Fruit fly (Drosophila melanogaster) whole organism, embryonic: ENCODE results near the gene T48.

Source experiments
- Bdp1 ChIP-seq: fragments of 200-800 bp; sonication (Bioruptor generic); optimal IDR thresholded peaks from 3 replicates; lab custom pipeline; 2016; ENCODE audit warnings: missing biosample characterization, missing genetic modification characterization
- Bgb ChIP-seq: fragments of 200-800 bp; sonication (Bioruptor generic); IDR thresholded peaks from 2 replicates; pipeline ENCODE4 v1.3.6; 2022; ENCODE audit warnings: missing biosample characterization, missing genetic modification characterization; ENCODE audit not compliant: partially characterized antibody
- CG10959 ChIP-seq: fragments of 200-800 bp; sonication (Bioruptor generic); IDR thresholded peaks from 2 replicates; pipeline ENCODE4 v1.3.6; 2022; ENCODE audit warnings: missing biosample characterization, missing genetic modification characterization
- CG11696 ChIP-seq: fragments of 200-800 bp; sonication (Bioruptor generic); IDR thresholded peaks from 2 replicates; pipeline ENCODE4 v1.3.6; 2022; ENCODE audit warnings: missing biosample characterization, missing genetic modification characterization
- CG12391 ChIP-seq: fragments of 200-800 bp; sonication (Bioruptor generic); optimal IDR thresholded peaks from 3 replicates; lab custom pipeline; 2018; ENCODE audit warnings: missing biosample characterization, mild to moderate bottlenecking, missing genetic modification characterization, moderate library complexity
- CG12659 ChIP-seq: fragments of 200-800 bp; sonication (Bioruptor generic); optimal IDR thresholded peaks from 3 replicates; lab custom pipeline; 2017; ENCODE audit warnings: mild to moderate bottlenecking, missing biosample characterization, missing genetic modification reagents, missing genetic modification characterization
- CG14710 ChIP-seq: fragments of 200-800 bp; sonication (Bioruptor generic); optimal IDR thresholded peaks from 3 replicates; lab custom pipeline; 2019; ENCODE audit warnings: missing biosample characterization, mild to moderate bottlenecking, missing genetic modification characterization, moderate library complexity
- CG15601 ChIP-seq: fragments of 200-800 bp; sonication (Bioruptor generic); optimal IDR thresholded peaks from 3 replicates; lab custom pipeline; 2019; ENCODE audit warnings: missing biosample characterization, mild to moderate bottlenecking, missing genetic modification characterization, moderate library complexity
- CG1602 ChIP-seq: fragments of 200-800 bp; sonication (Bioruptor generic); optimal IDR thresholded peaks from 3 replicates; lab custom pipeline; 2016; ENCODE audit warnings: missing biosample characterization, missing genetic modification characterization
- CG16813 ChIP-seq: fragments of 200-800 bp; sonication (Bioruptor generic); IDR thresholded peaks from 3 replicates; pipeline ENCODE4 v1.3.6; 2022; ENCODE audit warnings: missing biosample characterization, missing genetic modification characterization; ENCODE audit not compliant: partially characterized antibody
- CG17328 ChIP-seq: fragments of 200-800 bp; sonication (Bioruptor generic); IDR thresholded peaks from 2 replicates; pipeline ENCODE4 v1.3.6; 2022; ENCODE audit warnings: missing biosample characterization, missing genetic modification characterization
- CG32772 ChIP-seq: fragments of 200-800 bp; sonication (Bioruptor generic); IDR thresholded peaks from 2 replicates; pipeline ENCODE4 v1.3.6; 2022; ENCODE audit warnings: missing biosample characterization, missing genetic modification characterization
- CG33557 ChIP-seq: fragments of 200-800 bp; sonication (Bioruptor generic); optimal IDR thresholded peaks from 2 replicates; lab custom pipeline; 2019; ENCODE audit warnings: missing biosample characterization, mild to moderate bottlenecking, missing genetic modification characterization, moderate library complexity
- CG6254 ChIP-seq: fragments of 200-800 bp; sonication (Bioruptor generic); optimal IDR thresholded peaks from 3 replicates; lab custom pipeline; 2017; ENCODE audit warnings: mild to moderate bottlenecking, missing biosample characterization, missing genetic modification reagents, missing genetic modification characterization
- CG7556 ChIP-seq: fragments of 200-800 bp; sonication (Bioruptor generic); optimal IDR thresholded peaks from 2 replicates; lab custom pipeline; 2017; ENCODE audit warnings: missing biosample characterization, mild to moderate bottlenecking, missing genetic modification characterization
- CG7987 ChIP-seq: fragments of 200-800 bp; sonication (Bioruptor generic); optimal IDR thresholded peaks from 2 replicates; lab custom pipeline; 2018; ENCODE audit warnings: missing biosample characterization, mild to moderate bottlenecking, missing genetic modification characterization, moderate library complexity
- CG8281 ChIP-seq: fragments of 200-800 bp; sonication (Bioruptor generic); optimal IDR thresholded peaks from 2 replicates; lab custom pipeline; 2018; ENCODE audit warnings: missing biosample characterization, mild to moderate bottlenecking, missing genetic modification characterization, moderate library complexity
- CG8388 ChIP-seq: fragments of 200-800 bp; sonication (Bioruptor generic); optimal IDR thresholded peaks from 2 replicates; lab custom pipeline; 2019; ENCODE audit warnings: missing biosample characterization, mild to moderate bottlenecking, missing genetic modification characterization, moderate library complexity
- D ChIP-seq, 2 experiments: fragments of 200-800 bp in 1 of 2; fragments of >200 bp in 1 of 2; sonication (Bioruptor generic) in 1 of 2; optimal IDR thresholded peaks; 2 replicates in 1 of 2; 3 replicates in 1 of 2; lab custom pipeline; 2017; ENCODE audit warnings: mild to moderate bottlenecking in 1 of 2, missing biosample characterization in 1 of 2, missing genetic modification characterization in 1 of 2, missing genetic modification reagents in 1 of 2
- Dll ChIP-seq: fragments of 200-800 bp; sonication (Bioruptor generic); IDR thresholded peaks from 4 replicates; pipeline ENCODE4 v1.3.6; 2022; ENCODE audit warnings: missing biosample characterization, missing genetic modification characterization; ENCODE audit not compliant: partially characterized antibody
- Doc2 ChIP-seq: fragments of 200-800 bp; sonication (Bioruptor generic); IDR thresholded peaks from 2 replicates; pipeline ENCODE4 v1.3.6; 2022; ENCODE audit warnings: missing biosample characterization, missing genetic modification characterization
- Fer1 ChIP-seq: fragments of 200-800 bp; sonication (Bioruptor generic); optimal IDR thresholded peaks from 2 replicates; lab custom pipeline; 2017; ENCODE audit warnings: missing biosample characterization, mild to moderate bottlenecking, missing genetic modification characterization
- Gug ChIP-seq: fragments of 200-800 bp; sonication (Bioruptor generic); IDR thresholded peaks from 4 replicates; pipeline ENCODE4 v1.3.6; 2022; ENCODE audit warnings: missing biosample characterization, missing genetic modification characterization
- Med ChIP-seq: fragments of 200-800 bp; sonication (Bioruptor generic); peaks from one replicate; lab custom pipeline; 2016; ENCODE audit warnings: missing biosample characterization, missing genetic modification characterization, mild to moderate bottlenecking, inconsistent platforms, moderate library complexity
- Pdp1 ChIP-seq, 2 experiments: fragments of 200-800 bp; sonication (Bioruptor generic); optimal IDR thresholded peaks; 3 replicates each; lab custom pipeline; 2016; ENCODE audit warnings: missing biosample characterization in 2 of 2, missing genetic modification characterization in 2 of 2, mild to moderate bottlenecking in 1 of 2, moderate library complexity in 1 of 2
- Spps ChIP-seq: fragments of 200-800 bp; sonication (Bioruptor generic); optimal IDR thresholded peaks from 2 replicates; lab custom pipeline; 2018; ENCODE audit warnings: missing biosample characterization, mild to moderate bottlenecking, missing genetic modification characterization
- bigmax ChIP-seq: fragments of 200-800 bp; sonication (Bioruptor generic); optimal IDR thresholded peaks from 2 replicates; lab custom pipeline; 2018; ENCODE audit warnings: missing biosample characterization, mild to moderate bottlenecking, missing genetic modification characterization
- cas ChIP-seq: fragments of 200-800 bp; sonication (Bioruptor generic); IDR thresholded peaks from 2 replicates; pipeline ENCODE4 v1.3.6; 2022; ENCODE audit warnings: missing biosample characterization, missing genetic modification characterization
- corto ChIP-seq: fragments of 200-800 bp; sonication (Bioruptor generic); optimal IDR thresholded peaks from 2 replicates; lab custom pipeline; 2016; ENCODE audit warnings: missing biosample characterization, mild to moderate bottlenecking, missing genetic modification characterization, moderate library complexity
- dysf ChIP-seq: fragments of 200-800 bp; sonication (Bioruptor generic); IDR thresholded peaks from 3 replicates; pipeline ENCODE4 v1.3.6; 2022; ENCODE audit warnings: missing biosample characterization, missing genetic modification characterization
- exex ChIP-seq: fragments of 200-800 bp; sonication (Bioruptor generic); optimal IDR thresholded peaks from 4 replicates; lab custom pipeline; 2018; ENCODE audit warnings: missing biosample characterization, mild to moderate bottlenecking, missing genetic modification characterization, moderate library complexity
- fd102C ChIP-seq: fragments of 200-800 bp; sonication (Bioruptor generic); optimal IDR thresholded peaks from 2 replicates; lab custom pipeline; 2018; ENCODE audit warnings: missing biosample characterization, mild to moderate bottlenecking, missing genetic modification characterization, moderate library complexity
- gcm ChIP-seq: fragments of 200-800 bp; sonication (Bioruptor generic); optimal IDR thresholded peaks from 2 replicates; lab custom pipeline; 2019; ENCODE audit warnings: missing biosample characterization, mild to moderate bottlenecking, missing genetic modification characterization, moderate library complexity
- gro ChIP-seq: fragments of 200-800 bp; sonication (Bioruptor generic); optimal IDR thresholded peaks from 2 replicates; lab custom pipeline; 2016; ENCODE audit warnings: missing biosample characterization, missing genetic modification characterization
- knrl ChIP-seq: fragments of 200-800 bp; sonication (Bioruptor generic); IDR thresholded peaks from 3 replicates; pipeline ENCODE4 v1.3.6; 2022; ENCODE audit warnings: missing biosample characterization, missing genetic modification characterization; ENCODE audit not compliant: partially characterized antibody
- mirr ChIP-seq: fragments of 200-800 bp; sonication (Bioruptor generic); optimal IDR thresholded peaks from 3 replicates; lab custom pipeline; 2018; ENCODE audit warnings: missing biosample characterization, mild to moderate bottlenecking, missing genetic modification characterization
- nom ChIP-seq: fragments of 200-800 bp; sonication (Bioruptor generic); optimal IDR thresholded peaks from 2 replicates; lab custom pipeline; 2017; ENCODE audit warnings: missing biosample characterization, missing genetic modification characterization, mild to moderate bottlenecking, moderate library complexity, missing genetic modification reagents
- pan ChIP-seq, 4 experiments: fragments of >200 bp in 3 of 4; fragments of 200-800 bp in 1 of 4; sonication (Bioruptor generic) in 1 of 4; optimal IDR thresholded peaks in 3 of 4; IDR thresholded peaks in 1 of 4; 2 replicates each; pipeline versions ENCODE4 v1.3.6 to Lab custom; 2017 to 2022; ENCODE audit warnings: missing biosample characterization in 2 of 4, missing genetic modification characterization in 2 of 4, mixed read lengths in 1 of 4
- ro ChIP-seq: fragments of 200-800 bp; sonication (Bioruptor generic); IDR thresholded peaks from 2 replicates; pipeline ENCODE4 v1.3.6; 2022; ENCODE audit warnings: missing biosample characterization, missing genetic modification characterization
- sna ChIP-seq: fragments of 200-800 bp; sonication (Bioruptor generic); IDR thresholded peaks from 2 replicates; pipeline ENCODE4 v1.3.6; 2022; ENCODE audit warnings: missing biosample characterization, missing genetic modification characterization; ENCODE audit not compliant: partially characterized antibody
- stc ChIP-seq: fragments of 200-800 bp; sonication (Bioruptor generic); IDR thresholded peaks from 2 replicates; pipeline ENCODE4 v1.3.6; 2022; ENCODE audit warnings: missing biosample characterization, missing genetic modification characterization
- sug ChIP-seq: fragments of 200-800 bp; optimal IDR thresholded peaks from 2 replicates; lab custom pipeline; 2019; ENCODE audit warnings: missing biosample characterization, mild to moderate bottlenecking, missing genetic modification characterization, moderate library complexity
- tap ChIP-seq: fragments of 200-800 bp; optimal IDR thresholded peaks from 3 replicates; lab custom pipeline; 2019; ENCODE audit warnings: missing biosample characterization, mild to moderate bottlenecking, missing genetic modification characterization, moderate library complexity
- tna ChIP-seq: fragments of 200-800 bp; sonication (Bioruptor generic); IDR thresholded peaks from 2 replicates; pipeline ENCODE4 v1.3.6; 2022; ENCODE audit warnings: missing biosample characterization, missing genetic modification characterization; ENCODE audit not compliant: partially characterized antibody
- trh ChIP-seq: fragments of 200-800 bp; sonication (Bioruptor generic); optimal IDR thresholded peaks from 2 replicates; lab custom pipeline; 2016; ENCODE audit warnings: missing biosample characterization, missing genetic modification characterization
- ttk ChIP-seq: fragments of 200-800 bp; sonication (Bioruptor generic); IDR thresholded peaks from 2 replicates; pipeline ENCODE4 v2.1.2; 2022; ENCODE audit warnings: missing biosample characterization, missing genetic modification characterization
- unpg ChIP-seq: fragments of 200-800 bp; sonication (Bioruptor generic); optimal IDR thresholded peaks from 3 replicates; lab custom pipeline; 2018; ENCODE audit warnings: missing biosample characterization, mild to moderate bottlenecking, missing genetic modification characterization, moderate library complexity

Gene T48

DNA sequence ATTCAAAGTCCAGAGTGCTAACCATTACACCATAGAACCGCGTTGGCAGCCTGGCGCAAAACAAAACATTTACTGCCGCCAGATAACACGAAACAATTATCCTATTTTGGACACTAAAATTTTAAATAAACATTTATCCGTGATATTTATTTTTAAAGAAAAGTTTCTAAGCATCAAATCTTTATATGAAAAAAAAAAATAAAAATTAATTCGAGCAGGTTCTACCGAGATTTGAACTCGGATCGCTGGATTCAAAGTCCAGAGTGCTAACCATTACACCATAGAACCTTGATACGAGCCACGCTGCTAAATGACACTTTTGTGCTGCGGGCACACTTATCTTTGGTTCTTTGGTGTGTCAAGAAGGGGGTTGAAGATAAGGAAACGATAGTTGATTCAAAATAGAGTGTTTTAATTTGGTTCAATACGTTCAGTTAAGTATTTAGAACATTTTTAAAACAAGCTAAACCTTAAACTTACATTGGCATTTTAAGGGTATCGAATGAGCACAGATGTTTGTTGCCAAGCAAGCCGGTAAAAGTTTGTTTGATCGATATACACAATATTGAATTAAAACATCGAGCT, 65.9 kb downstream of the T48 start, which contains the start of gene Spag1:
Spag1 (plus strand) TSS at position 535 of the 585 bp plus-strand sequence.
- TF ChIP-seq bigmax (GFP tag; lab: Kevin White, UChicago): no peak
- peak; percentile 20 for TF ChIP-seq Spps
- TF ChIP-seq CG10959 (GFP tag; lab: Robert Waterston, UW): no peak
- TF ChIP-seq tap (tag; lab: Kevin White, UChicago): peak; percentile 40
- TF ChIP-seq CG7987 (GFP tag; lab: Kevin White, UChicago): peak; percentile 2
- no peak for TF ChIP-seq cas
- TF ChIP-seq corto: peak; percentile 55
- TF ChIP-seq CG7556: peak; percentile 24
- TF ChIP-seq Med (GFP tag; lab: Kevin White, UChicago): peak; percentile 51
- TF ChIP-seq CG17328 (GFP tag; lab: Robert Waterston, UW): no peak
- TF ChIP-seq pan (optimal IDR thresholded peaks at IDR 0.05; lab: Kevin White, UChicago): no peak
- TF ChIP-seq pan (GFP tag; optimal IDR thresholded peaks at IDR 0.05 in 1 of 2, IDR thresholded peaks at IDR 0.05 in 1 of 2): no peak
- peak; percentile 11 for TF ChIP-seq mirr (GFP tag; lab: Kevin White, UChicago)
- peak; percentile 73 for TF ChIP-seq tna
- TF ChIP-seq Bgb: peak; percentile 87
- TF ChIP-seq D (optimal IDR thresholded peaks at IDR 0.05; lab: Kevin White, UChicago): no peak
- TF ChIP-seq D (GFP tag; optimal IDR thresholded peaks at IDR 0.05; lab: Kevin White, UChicago): no peak
- peak; percentile 61 for TF ChIP-seq gcm (GFP tag; lab: Kevin White, UChicago)
- no peak for TF ChIP-seq CG32772 (GFP tag; lab: Robert Waterston, UW)
- peak; percentile 57 for TF ChIP-seq CG12391
- no peak for TF ChIP-seq CG8281
- TF ChIP-seq unpg: peak; percentile 30
- peak; percentile 86 for TF ChIP-seq CG16813
- no peak for TF ChIP-seq CG14710 (tag; lab: Kevin White, UChicago)
- no peak for TF ChIP-seq Doc2
- peak; percentile 1 for TF ChIP-seq gro
- TF ChIP-seq CG15601 (tag; lab: Kevin White, UChicago): peak; percentile 27
- no peak for TF ChIP-seq Gug (GFP tag; lab: Robert Waterston, UW)
- TF ChIP-seq knrl: peak; percentile 66
- TF ChIP-seq CG11696 (GFP tag; lab: Robert Waterston, UW): no peak
- TF ChIP-seq CG1602: no peak
- TF ChIP-seq CG6254 (GFP tag; lab: Kevin White, UChicago): peak; percentile 52
- peak; percentile 14 for TF ChIP-seq CG8388 (GFP tag; lab: Kevin White, UChicago)
- TF ChIP-seq CG12659: no peak
- peak; percentile 0 for TF ChIP-seq fd102C
- peak; percentile 65 for TF ChIP-seq sna (GFP tag; lab: Robert Waterston, UW)
- TF ChIP-seq dysf (GFP tag; lab: Robert Waterston, UW): no peak
- TF ChIP-seq ttk: no peak
- TF ChIP-seq nom (GFP tag; lab: Kevin White, UChicago): peak; percentile 96
- TF ChIP-seq Bdp1 (GFP tag; lab: Kevin White, UChicago): peak; percentile 100
- peak; percentile 18 for TF ChIP-seq sug (tag; lab: Kevin White, UChicago)
- TF ChIP-seq Dll: peak; percentile 76
- peak; percentile 66 for TF ChIP-seq Fer1 (GFP tag; lab: Kevin White, UChicago)
- peak; percentile 7; the same call in 1 of the 2 replicates for TF ChIP-seq stc (GFP tag; lab: Robert Waterston, UW)
- no peak for TF ChIP-seq ro (GFP tag; lab: Robert Waterston, UW)
- peak in 1 of 2 experiments; percentile 1 for TF ChIP-seq Pdp1 (GFP tag; optimal IDR thresholded peaks at IDR 0.05; lab: Kevin White, UChicago)
- TF ChIP-seq exex (tag; lab: Kevin White, UChicago): peak; percentile 61
- TF ChIP-seq trh (GFP tag; lab: Kevin White, UChicago): no peak
- TF ChIP-seq CG33557 (GFP tag; lab: Kevin White, UChicago): no peak
